Worm (Caenorhabditis elegans): ENCODE results near the gene C38C6.3.

ce11 chrII:14593281-14593680 lies 39.6 kb upstream of the C38C6.3 start, which contains the start of gene catp-4:
- TF ChIP-seq flt-1 (GFP tag; IDR thresholded peaks at IDR 0.05): no peak
- TF ChIP-seq ztf-23 (GFP tag; IDR thresholded peaks at IDR 0.05): no peak
- no peak for TF ChIP-seq tab-1 (GFP tag; IDR thresholded peaks at IDR 0.05)
- TF ChIP-seq cog-1 (tag; optimal IDR thresholded peaks at IDR 0.05): no peak

Data from whole organism, midembryonic.